Worm (Caenorhabditis elegans) whole organism, young adult: ENCODE results near the gene nurf-1.
A peak's percentile ranks its signal among the peaks of the same experiment; 100 is the strongest.

Experiments
- B0035.1 ChIP-seq: sonication (generic microtip); optimal IDR thresholded peaks from 2 replicates; lab custom pipeline; 2016; ENCODE audit warnings: missing genetic modification characterization, mild to moderate bottlenecking, missing compliant biosample characterization, missing genotype, missing genetic modification reagents
- B0261.1 ChIP-seq: sonication (generic microtip); optimal IDR thresholded peaks from 2 replicates; lab custom pipeline; 2016; ENCODE audit warnings: mild to moderate bottlenecking, missing genetic modification characterization, moderate library complexity, missing compliant biosample characterization
- B0336.3 ChIP-seq: fragments of 200-800 bp; sonication (Bioruptor generic); IDR thresholded peaks from 2 replicates; pipeline ENCODE4 v1.3.6; 2022; ENCODE audit warnings: missing genetic modification characterization, missing compliant biosample characterization
- C17E4.6 ChIP-seq: fragments of 200-800 bp; sonication (Bioruptor generic); IDR thresholded peaks from 2 replicates; pipeline ENCODE4 v1.3.6; 2022; ENCODE audit warnings: missing genetic modification reagents, missing genetic modification characterization, missing compliant biosample characterization
- D2030.7 ChIP-seq: fragments of 200-800 bp; sonication (Bioruptor generic); IDR thresholded peaks from 2 replicates; pipeline ENCODE4 v1.3.6; 2022; ENCODE audit warnings: missing genetic modification reagents, missing genetic modification characterization, missing compliant biosample characterization
- F23B12.7 ChIP-seq: sonication (generic microtip); optimal IDR thresholded peaks from 2 replicates; lab custom pipeline; 2017; ENCODE audit warnings: missing genetic modification characterization, mild to moderate bottlenecking, missing compliant biosample characterization, antibody characterized with exemption, moderate library complexity; ENCODE audit not compliant: insufficient read depth
- T07F8.4 ChIP-seq: sonication (generic microtip); optimal IDR thresholded peaks from 2 replicates; lab custom pipeline; 2016; ENCODE audit warnings: mild to moderate bottlenecking, missing genetic modification characterization, moderate library complexity, missing compliant biosample characterization
- Y53G8AR.9 ChIP-seq: fragments of 200-800 bp; sonication (Bioruptor generic); conservative IDR thresholded peaks from 2 replicates; pipeline ENCODE4 v1.3.6; 2022; ENCODE audit warnings: missing genetic modification reagents, missing genetic modification characterization, missing compliant biosample characterization
- ama-1 ChIP-seq, 3 experiments: fragments of 150-350 bp in 1 of 3; sonication (generic microtip) in 2 of 3; optimal IDR thresholded peaks; 2 replicates each; lab custom pipeline; 2014 to 2018; ENCODE audit warnings: missing biosample characterization in 2 of 3, missing genetic modification characterization in 2 of 3, missing genetic modification reagents in 2 of 3
- aptf-2 ChIP-seq: fragments of 200-800 bp; sonication (Bioruptor generic); conservative IDR thresholded peaks from 2 replicates; pipeline ENCODE4 v1.3.6; 2022; ENCODE audit warnings: missing genetic modification reagents, missing genetic modification characterization, missing compliant biosample characterization
- aptf-3 ChIP-seq: fragments of 200-800 bp; sonication (Bioruptor generic); IDR thresholded peaks from 2 replicates; pipeline ENCODE4 v1.3.6; 2022; ENCODE audit warnings: missing genetic modification characterization, missing compliant biosample characterization
- attf-6 ChIP-seq: fragments of 200-800 bp; sonication (Bioruptor generic); IDR thresholded peaks from 2 replicates; pipeline ENCODE4 v1.3.6; 2022; ENCODE audit warnings: missing genetic modification reagents, missing genetic modification characterization, missing compliant biosample characterization
- cebp-2 ChIP-seq: fragments of 200-800 bp; sonication (Bioruptor generic); IDR thresholded peaks from 2 replicates; pipeline ENCODE4 v1.3.6; 2022; ENCODE audit warnings: missing genetic modification characterization, missing compliant biosample characterization
- ceh-27 ChIP-seq: fragments of 200-800 bp; sonication (Bioruptor generic); optimal IDR thresholded peaks from 2 replicates; lab custom pipeline; 2018; ENCODE audit warnings: mild to moderate bottlenecking, missing genetic modification characterization, moderate library complexity, missing compliant biosample characterization
- ceh-40 ChIP-seq: fragments of 200-800 bp; sonication (Bioruptor generic); IDR thresholded peaks from 2 replicates; pipeline ENCODE4 v1.3.6; 2022; ENCODE audit warnings: missing genetic modification characterization, missing compliant biosample characterization
- ceh-58 ChIP-seq: fragments of 200-800 bp; sonication (Bioruptor generic); IDR thresholded peaks from 2 replicates; pipeline ENCODE4 v1.3.6; 2022; ENCODE audit warnings: missing genetic modification characterization, missing compliant biosample characterization
- ceh-91 ChIP-seq: fragments of 200-800 bp; sonication (Bioruptor generic); IDR thresholded peaks from 2 replicates; pipeline ENCODE4 v1.3.6; 2022; ENCODE audit warnings: missing genetic modification reagents, missing genetic modification characterization, missing compliant biosample characterization
- chd-7 ChIP-seq: sonication (generic microtip); optimal IDR thresholded peaks from 2 replicates; lab custom pipeline; 2016; ENCODE audit warnings: mild to moderate bottlenecking, missing genetic modification characterization, moderate library complexity, missing compliant biosample characterization
- die-1 ChIP-seq: sonication (generic microtip); optimal IDR thresholded peaks from 2 replicates; lab custom pipeline; 2016; ENCODE audit warnings: missing genotype, mild to moderate bottlenecking, missing genetic modification characterization, missing compliant biosample characterization
- dox-1 ChIP-seq: fragments of 200-800 bp; sonication (Bioruptor generic); IDR thresholded peaks from 2 replicates; pipeline ENCODE4 v1.3.6; 2022; ENCODE audit warnings: missing genetic modification reagents, missing genetic modification characterization, missing compliant biosample characterization
- efl-1 ChIP-seq: fragments of 150-350 bp; optimal IDR thresholded peaks from 2 replicates; lab custom pipeline; 2014; ENCODE audit warnings: missing biosample characterization, missing genetic modification reagents, missing genetic modification characterization
- egl-44 ChIP-seq: fragments of 200-800 bp; sonication (Bioruptor generic); IDR thresholded peaks from 2 replicates; pipeline ENCODE4 v1.3.6; 2022; ENCODE audit warnings: missing genetic modification reagents, missing genetic modification characterization, missing compliant biosample characterization
- egrh-3 ChIP-seq: fragments of 200-800 bp; sonication (Bioruptor generic); IDR thresholded peaks from 2 replicates; pipeline ENCODE4 v1.3.6; 2022; ENCODE audit warnings: missing genetic modification reagents, missing genetic modification characterization, missing compliant biosample characterization
- ekl-4 ChIP-seq: fragments of 200-800 bp; sonication (Bioruptor generic); IDR thresholded peaks from 2 replicates; pipeline ENCODE4 v1.3.6; 2022; ENCODE audit warnings: missing genetic modification reagents, missing genetic modification characterization, missing compliant biosample characterization
- hrde-1 ChIP-seq: sonication (generic microtip); optimal IDR thresholded peaks from 2 replicates; lab custom pipeline; 2016; ENCODE audit warnings: missing genetic modification characterization, mild to moderate bottlenecking, missing compliant biosample characterization, moderate library complexity, missing genotype, missing genetic modification reagents, borderline replicate concordance
- hsf-1 ChIP-seq: fragments of 200-800 bp; sonication (Bioruptor generic); IDR thresholded peaks from 2 replicates; pipeline ENCODE4 v1.3.6; 2022; ENCODE audit warnings: missing genetic modification reagents, missing genetic modification characterization, missing compliant biosample characterization
- lin-26 ChIP-seq: fragments of 200-800 bp; sonication (Bioruptor generic); IDR thresholded peaks from 2 replicates; pipeline ENCODE4 v1.3.6; 2022; ENCODE audit warnings: missing genetic modification reagents, missing genetic modification characterization, missing compliant biosample characterization
- lir-1 ChIP-seq: fragments of 200-800 bp; sonication (Bioruptor generic); conservative IDR thresholded peaks from 2 replicates; pipeline ENCODE4 v1.3.6; 2022; ENCODE audit warnings: missing genetic modification reagents, missing genetic modification characterization, missing compliant biosample characterization
- lsl-1 ChIP-seq: fragments of 200-800 bp; sonication (Bioruptor generic); optimal IDR thresholded peaks from 2 replicates; lab custom pipeline; 2018; ENCODE audit warnings: mild to moderate bottlenecking, missing genetic modification characterization, moderate library complexity, missing compliant biosample characterization
- madf-3 ChIP-seq: fragments of 200-800 bp; sonication (Bioruptor generic); IDR thresholded peaks from 2 replicates; pipeline ENCODE4 v1.3.6; 2022; ENCODE audit warnings: missing genetic modification reagents, missing genetic modification characterization, missing compliant biosample characterization
- madf-6 ChIP-seq: fragments of 200-800 bp; sonication (Bioruptor generic); IDR thresholded peaks from 2 replicates; pipeline ENCODE4 v1.3.6; 2022; ENCODE audit warnings: missing genetic modification reagents, missing genetic modification characterization, missing compliant biosample characterization
- mxl-1 ChIP-seq: sonication (generic microtip); optimal IDR thresholded peaks from 2 replicates; lab custom pipeline; 2016; ENCODE audit warnings: missing genetic modification characterization, missing compliant biosample characterization
- nfya-2 ChIP-seq: fragments of 200-800 bp; sonication (Bioruptor generic); IDR thresholded peaks from 2 replicates; pipeline ENCODE4 v1.3.6; 2022; ENCODE audit warnings: missing genetic modification reagents, missing genetic modification characterization, missing compliant biosample characterization
- nhr-27 ChIP-seq: fragments of 200-800 bp; sonication (Bioruptor generic); optimal IDR thresholded peaks from 2 replicates; lab custom pipeline; 2018; ENCODE audit warnings: mild to moderate bottlenecking, missing genetic modification characterization, moderate library complexity, missing compliant biosample characterization
- nhr-90 ChIP-seq: sonication (generic microtip); optimal IDR thresholded peaks from 2 replicates; lab custom pipeline; 2016; ENCODE audit warnings: missing genotype, mild to moderate bottlenecking, missing genetic modification characterization, missing compliant biosample characterization
- pha-4 ChIP-seq: fragments of 150-350 bp; sonication (generic microtip); optimal IDR thresholded peaks from 2 replicates; lab custom pipeline; 2014; ENCODE audit warnings: missing biosample characterization, missing genetic modification reagents, missing genetic modification characterization
- rcor-1 ChIP-seq: fragments of 200-800 bp; sonication (Bioruptor generic); IDR thresholded peaks from 2 replicates; pipeline ENCODE4 v1.3.6; 2022; ENCODE audit warnings: missing genetic modification reagents, missing genetic modification characterization, missing compliant biosample characterization
- repo-1 ChIP-seq: sonication (generic microtip); optimal IDR thresholded peaks from 2 replicates; lab custom pipeline; 2017; ENCODE audit warnings: mild to moderate bottlenecking, missing genetic modification characterization, missing compliant biosample characterization
- rpc-1 ChIP-seq, 2 experiments: fragments of 150-350 bp in 1 of 2; sonication (generic microtip) in 1 of 2; optimal IDR thresholded peaks; 2 replicates each; lab custom pipeline; 2014 to 2018; ENCODE audit warnings: missing biosample characterization in 1 of 2, missing genetic modification characterization in 1 of 2, missing genetic modification reagents in 1 of 2, missing genotype in 1 of 2
- sea-2 ChIP-seq: fragments of 200-800 bp; sonication (Bioruptor generic); IDR thresholded peaks from 2 replicates; pipeline ENCODE4 v1.3.6; 2022; ENCODE audit warnings: missing genetic modification characterization, missing compliant biosample characterization
- snpc-1.3 ChIP-seq: sonication (generic microtip); optimal IDR thresholded peaks from 2 replicates; lab custom pipeline; 2017; ENCODE audit warnings: missing genetic modification characterization, mild to moderate bottlenecking, missing compliant biosample characterization, antibody characterized with exemption, moderate library complexity, missing genotype, missing genetic modification reagents; ENCODE audit not compliant: insufficient read depth
- snpc-4 ChIP-seq, 5 experiments: fragments of 150-350 bp in 1 of 5; sonication (generic microtip) in 4 of 5; optimal IDR thresholded peaks; 2 replicates each; lab custom pipeline; 2014 to 2018; ENCODE audit warnings: missing genetic modification characterization in 5 of 5, missing biosample characterization in 3 of 5, antibody characterized with exemption in 2 of 5, mild to moderate bottlenecking in 2 of 5, missing compliant biosample characterization in 2 of 5, missing genotype in 2 of 5, moderate library complexity in 2 of 5, missing genetic modification reagents in 1 of 5
- tbp1 ChIP-seq: fragments of 200-800 bp; sonication (Bioruptor generic); optimal IDR thresholded peaks from 2 replicates; lab custom pipeline; 2018; ENCODE audit warnings: mild to moderate bottlenecking, missing genetic modification characterization, missing compliant biosample characterization
- tbx-9 ChIP-seq: sonication (generic microtip); optimal IDR thresholded peaks from 2 replicates; lab custom pipeline; 2016; ENCODE audit warnings: borderline replicate concordance, missing genetic modification characterization, inconsistent platforms, missing compliant biosample characterization
- tlf-1 ChIP-seq: fragments of 200-800 bp; sonication (Bioruptor generic); optimal IDR thresholded peaks from 2 replicates; lab custom pipeline; 2018; ENCODE audit warnings: mild to moderate bottlenecking, missing genetic modification characterization, missing compliant biosample characterization
- ztf-3 ChIP-seq: fragments of 200-800 bp; sonication (Bioruptor generic); optimal IDR thresholded peaks from 2 replicates; lab custom pipeline; 2018; ENCODE audit warnings: mild to moderate bottlenecking, missing genetic modification characterization, missing compliant biosample characterization

Gene nurf-1

DNA sequence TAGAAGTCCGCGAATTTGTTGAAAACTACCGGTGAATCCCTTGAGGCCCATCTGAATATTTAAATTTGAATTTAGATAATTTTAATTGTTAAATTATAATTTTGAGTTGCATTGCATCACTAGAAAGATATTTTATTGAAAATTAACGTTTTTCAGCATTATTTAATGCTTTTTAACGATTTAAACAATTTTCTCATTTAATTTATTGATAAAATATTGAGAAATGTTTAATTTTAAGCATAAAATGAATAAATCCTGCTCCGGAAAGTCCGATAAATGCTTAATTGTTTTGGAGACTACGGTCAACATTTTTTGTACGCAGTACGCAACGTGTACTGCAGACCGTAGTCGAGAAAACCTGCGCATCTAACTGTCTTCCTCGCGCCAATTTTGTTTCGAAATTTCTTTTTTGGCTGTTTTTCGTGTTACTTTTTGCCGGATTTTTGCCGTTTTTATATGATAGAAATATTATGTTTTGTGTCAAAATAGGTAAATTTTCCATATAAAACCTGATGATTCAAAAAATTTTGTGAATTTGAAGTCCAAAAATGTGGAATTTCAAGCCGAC is 41.1 kb upstream of the nurf-1 start, which contains the start of the genes Y54G11A.17, lin-7 and elof-1 (continued):
- TF ChIP-seq hsf-1 (no peak), dox-1 (GFP tag; lab: Robert Waterston, UW) (peak; percentile 83), egl-44 (GFP tag; lab: Robert Waterston, UW) (no peak), tbx-9 (tag; lab: Kevin White, UChicago) (no peak), ceh-27 (GFP tag; lab: Kevin White, UChicago) (peak; percentile 82), rpc-1 (optimal IDR thresholded peaks at IDR 0.05; lab: Kevin White, UChicago) (peak; percentile 21), rpc-1 (tag; optimal IDR thresholded peaks at IDR 0.05; lab: Kevin White, UChicago) (no peak), lsl-1 (GFP tag; lab: Kevin White, UChicago) (peak; percentile 97), nhr-27 (tag; lab: Kevin White, UChicago) (no peak), ceh-40 (GFP tag; lab: Robert Waterston, UW) (no peak), ceh-58 (GFP tag; lab: Robert Waterston, UW) (no peak), madf-3 (GFP tag; lab: Robert Waterston, UW) (no peak), B0261.1 (tag; lab: Kevin White, UChicago) (no peak), hrde-1 (no peak), mxl-1 (tag; lab: Kevin White, UChicago) (no peak), ceh-91 (GFP tag; lab: Robert Waterston, UW) (peak; percentile 50), die-1 (tag; lab: Kevin White, UChicago) (no peak), ztf-3 (GFP tag; lab: Kevin White, UChicago) (no peak), B0035.1 (tag; lab: Kevin White, UChicago) (no peak), chd-7 (no peak), madf-6 (GFP tag; lab: Robert Waterston, UW) (peak; percentile 75), lir-1 (GFP tag; lab: Robert Waterston, UW) (no peak; the same call in 1 of the 2 replicates), tlf-1 (GFP tag; lab: Kevin White, UChicago) (peak; percentile 76), rcor-1 (GFP tag; lab: Robert Waterston, UW) (peak; percentile 55; the same call in 1 of the 2 replicates), lin-26 (GFP tag; lab: Robert Waterston, UW) (no peak), snpc-1.3 (tag; lab: Kevin White, UChicago) (peak; percentile 67), ekl-4 (peak; percentile 42; the same call in 1 of the 2 replicates), pha-4 (tag; lab: Kevin White, UChicago) (peak; percentile 77), aptf-2 (no peak), nfya-2 (no peak), egrh-3 (GFP tag; lab: Robert Waterston, UW) (no peak)

DNA sequence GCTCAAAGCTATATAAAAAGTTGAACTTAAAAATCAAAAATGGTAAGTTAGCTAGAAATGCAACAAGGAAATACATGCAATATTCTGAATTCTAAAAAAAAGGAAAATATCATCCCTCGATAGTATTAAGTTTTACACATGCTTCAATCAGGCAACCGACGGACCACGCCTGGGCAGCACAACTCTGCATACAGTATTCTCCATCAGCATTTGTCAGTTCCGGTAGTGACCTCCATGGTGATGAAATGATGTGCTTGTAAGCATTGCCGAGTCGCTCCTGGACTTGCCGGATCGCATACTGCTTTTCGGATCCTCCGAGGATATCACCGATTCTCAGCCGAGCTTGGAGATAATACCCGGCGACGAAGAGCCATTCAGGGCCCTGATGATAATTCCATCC is 39.7 kb upstream of the nurf-1 start:
- TF ChIP-seq D2030.7 (GFP tag; lab: Robert Waterston, UW) (0 out of 2 replicates have a peak, but pooled peaks have one; percentile 13), nhr-90 (tag; lab: Kevin White, UChicago) (no peak), Y53G8AR.9 (GFP tag; lab: Robert Waterston, UW) (0 out of 2 replicates have a peak, but pooled peaks have one; percentile 51), snpc-4 (GFP tag; optimal IDR thresholded peaks at IDR 0.05; lab: Kevin White, UChicago) (no peak), snpc-4 (tag; optimal IDR thresholded peaks at IDR 0.05; lab: Kevin White, UChicago) (peak in 1 of 4 experiments; percentile 42), C17E4.6 (GFP tag; lab: Robert Waterston, UW) (no peak; the same call in 1 of the 2 replicates), aptf-3 (GFP tag; lab: Robert Waterston, UW) (no peak), repo-1 (tag; lab: Kevin White, UChicago) (peak; percentile 71), ama-1 (optimal IDR thresholded peaks at IDR 0.05; lab: Kevin White, UChicago) (no peak), ama-1 (GFP tag; optimal IDR thresholded peaks at IDR 0.05; lab: Kevin White, UChicago) (peak in 1 of 2 experiments; percentile 75), cebp-2 (GFP tag; lab: Robert Waterston, UW) (no peak), egrh-3 (GFP tag; lab: Robert Waterston, UW) (no peak), F23B12.7 (tag; lab: Kevin White, UChicago) (no peak), efl-1 (GFP tag; lab: Kevin White, UChicago) (no peak), B0336.3 (peak; percentile 87), attf-6 (GFP tag; lab: Robert Waterston, UW) (no peak; the same call in none of the 2 replicates), sea-2 (GFP tag; lab: Robert Waterston, UW) (no peak), tbp1 (peak; percentile 48), hrde-1 (peak; percentile 70), T07F8.4 (tag; lab: Kevin White, UChicago) (no peak)
